Fruit fly (Drosophila melanogaster): Measurements from ENCODE around the gene CheB38c.

- no peak for TF ChIP-seq CG8478 (optimal IDR thresholded peaks at IDR 0.05)
- TF ChIP-seq CTCF (optimal IDR thresholded peaks at IDR 0.05) = no peak
Observed at dm6 chr2L:20792521-20792920, 28.1 kb downstream of the CheB38c start.
